Worm (Caenorhabditis elegans) whole organism, early embryonic: ENCODE results near the gene ubq-1.

Source experiments
- B0310.2 ChIP-seq: sonication (generic microtip); optimal IDR thresholded peaks from 2 replicates; lab custom pipeline; 2016; ENCODE audit warnings: mild to moderate bottlenecking, missing genetic modification characterization, missing compliant biosample characterization
- F13C5.2 ChIP-seq: sonication (generic microtip); optimal IDR thresholded peaks from 2 replicates; lab custom pipeline; 2017; ENCODE audit warnings: mild to moderate bottlenecking, missing genetic modification characterization, inconsistent platforms, missing compliant biosample characterization
- aly-1 ChIP-seq: sonication (generic microtip); optimal IDR thresholded peaks from 2 replicates; lab custom pipeline; 2016; ENCODE audit warnings: missing genetic modification characterization, missing compliant biosample characterization
- ama-1 ChIP-seq: fragments of 150-350 bp; optimal IDR thresholded peaks from 2 replicates; lab custom pipeline; 2014
- ceh-13 ChIP-seq: fragments of 200-800 bp; sonication (Bioruptor generic); optimal IDR thresholded peaks from 2 replicates; lab custom pipeline; 2018; ENCODE audit warnings: mild to moderate bottlenecking, missing genetic modification characterization, missing compliant biosample characterization
- ceh-36 ChIP-seq: sonication (generic microtip); optimal IDR thresholded peaks from 2 replicates; lab custom pipeline; 2016; ENCODE audit warnings: missing genetic modification characterization, inconsistent platforms, missing compliant biosample characterization
- ets-7 ChIP-seq: sonication (generic microtip); optimal IDR thresholded peaks from 2 replicates; lab custom pipeline; 2016; ENCODE audit warnings: missing genotype, missing genetic modification characterization, missing compliant biosample characterization
- flt-1 ChIP-seq: fragments of 200-800 bp; sonication (Bioruptor generic); IDR thresholded peaks from 2 replicates; pipeline ENCODE4 v1.3.6; 2022; ENCODE audit warnings: missing genetic modification characterization, missing compliant biosample characterization
- hmbx-1 ChIP-seq: sonication (generic microtip); optimal IDR thresholded peaks from 2 replicates; lab custom pipeline; 2016; ENCODE audit warnings: mild to moderate bottlenecking, missing genetic modification characterization, missing compliant biosample characterization
- hmg-4 ChIP-seq: fragments of 200-800 bp; sonication (Bioruptor generic); optimal IDR thresholded peaks from 2 replicates; lab custom pipeline; 2018; ENCODE audit warnings: mild to moderate bottlenecking, missing genetic modification characterization, missing compliant biosample characterization
- hnd-1 ChIP-seq: sonication (generic microtip); optimal IDR thresholded peaks from 2 replicates; lab custom pipeline; 2016; ENCODE audit warnings: missing genetic modification characterization, missing compliant biosample characterization
- pes-1 ChIP-seq: fragments of 200-800 bp; sonication (Bioruptor generic); IDR thresholded peaks from 2 replicates; pipeline ENCODE4 v1.3.6; 2022; ENCODE audit warnings: missing genetic modification reagents, missing genetic modification characterization, missing compliant biosample characterization
- scrt-1 ChIP-seq: fragments of 200-800 bp; sonication (Bioruptor generic); IDR thresholded peaks from 2 replicates; pipeline ENCODE4 v1.3.6; 2022; ENCODE audit warnings: missing genetic modification characterization, missing compliant biosample characterization
- sea-1 ChIP-seq: fragments of 200-800 bp; sonication (Bioruptor generic); conservative IDR thresholded peaks from 2 replicates; pipeline ENCODE4 v1.3.6; 2022; ENCODE audit warnings: missing genetic modification characterization, missing compliant biosample characterization
- tbx-11 ChIP-seq: fragments of 200-800 bp; sonication (Bioruptor generic); IDR thresholded peaks from 2 replicates; pipeline ENCODE4 v1.3.6; 2022; ENCODE audit warnings: missing genetic modification characterization, missing compliant biosample characterization
- tbx-37 ChIP-seq: fragments of 200-800 bp; sonication (Bioruptor generic); conservative IDR thresholded peaks from 2 replicates; pipeline ENCODE4 v1.3.6; 2022; ENCODE audit warnings: missing genetic modification reagents, missing genetic modification characterization, missing compliant biosample characterization
- tra-4 ChIP-seq: sonication (generic microtip); optimal IDR thresholded peaks from 2 replicates; lab custom pipeline; 2017; ENCODE audit warnings: missing genetic modification characterization, missing compliant biosample characterization

ubq-1 gene

DNA sequence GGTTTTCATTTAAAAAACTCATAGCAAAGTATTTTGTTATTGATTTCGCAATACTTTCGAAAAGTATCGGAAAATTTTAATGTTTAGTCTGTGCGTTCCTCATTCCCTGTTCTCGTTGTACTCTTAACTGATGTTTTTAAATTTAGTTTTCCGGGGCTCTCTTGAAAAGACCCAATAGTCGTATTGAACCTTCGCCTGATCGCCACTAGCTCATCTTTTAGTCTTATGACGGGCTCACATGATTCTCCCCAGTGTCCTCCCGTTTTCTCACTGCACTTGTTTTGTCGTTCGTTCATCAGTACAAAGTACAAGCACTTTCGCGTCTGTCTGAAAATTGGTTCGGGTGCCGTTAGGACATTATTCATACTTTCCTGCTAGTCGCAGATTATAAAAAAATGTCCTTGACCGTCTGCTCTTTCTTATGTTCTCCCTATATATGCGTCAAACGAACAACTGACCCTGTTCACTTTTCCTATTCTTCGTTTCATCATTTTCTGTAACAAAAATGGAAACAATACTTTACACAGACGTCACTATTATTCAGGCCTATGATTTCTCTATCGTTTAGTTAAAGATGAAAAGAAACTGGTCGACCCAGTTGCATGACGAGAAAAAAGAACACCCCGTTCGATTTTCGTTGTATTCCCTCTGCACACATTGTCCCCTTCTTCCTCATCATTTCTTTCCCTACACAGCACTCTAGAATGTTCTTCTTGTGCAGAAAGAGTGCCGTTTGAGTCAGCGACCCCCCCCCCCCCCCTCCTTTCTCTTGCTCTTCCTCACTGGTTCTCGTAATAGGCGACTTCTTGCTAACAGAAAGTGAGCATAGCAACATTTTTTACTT is at the start of gene ubq-1:
Gene ubq-1, plus strand, starts transcription at position 802 of the 844 bp plus-strand sequence.
- peak; percentile 31; the same call in 1 of the 2 replicates for TF ChIP-seq flt-1
- no peak for TF ChIP-seq pes-1
- no peak for TF ChIP-seq tbx-37 (GFP tag; lab: Robert Waterston, UW)

DNA sequence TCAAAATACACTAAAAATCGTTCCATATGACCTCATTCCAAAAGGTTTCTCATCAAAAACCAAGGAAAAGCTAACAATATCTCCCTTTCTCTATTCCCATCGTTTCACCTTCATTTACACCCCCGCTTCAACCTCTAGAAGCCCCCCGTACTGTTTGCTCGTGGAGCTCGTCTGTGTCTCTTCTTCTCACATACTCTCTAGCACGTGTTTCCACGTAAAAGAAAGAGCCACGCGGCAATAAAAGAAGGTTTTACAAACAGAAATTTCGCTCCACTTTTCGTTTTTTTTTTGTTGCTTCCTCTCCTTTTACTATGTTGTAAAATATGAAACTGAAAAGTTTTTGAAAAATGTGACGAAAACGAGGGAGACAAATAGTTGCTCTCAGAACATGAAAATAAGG is 47.1 kb upstream of the ubq-1 start:
- TF ChIP-seq tbx-37 (GFP tag; lab: Robert Waterston, UW): no peak
- TF ChIP-seq tbx-11 (GFP tag; lab: Robert Waterston, UW): no peak
- TF ChIP-seq flt-1: no peak
- TF ChIP-seq tra-4 (tag; lab: Kevin White, UChicago): no peak
- TF ChIP-seq ceh-36: no peak
- no peak for TF ChIP-seq hnd-1 (tag; lab: Kevin White, UChicago)
- no peak for TF ChIP-seq hmg-4 (GFP tag; lab: Kevin White, UChicago)

ce11 chrIII:5895913-5896312 is 44.1 kb upstream of the ubq-1 start, which contains the start of gene pxl-1:
Gene pxl-1 (minus strand): TSS chrIII:5896013.
- TF ChIP-seq hnd-1 (tag; lab: Kevin White, UChicago) (no peak), F13C5.2 (tag; lab: Kevin White, UChicago) (no peak), flt-1 (no peak), ama-1 (lab: Kevin White, UChicago) (no peak), aly-1 (tag; lab: Kevin White, UChicago) (no peak), pes-1 (no peak), ceh-36 (no peak), hmg-4 (GFP tag; lab: Kevin White, UChicago) (no peak), tra-4 (tag; lab: Kevin White, UChicago) (no peak), sea-1 (GFP tag; lab: Robert Waterston, UW) (no peak), ceh-13 (GFP tag; lab: Kevin White, UChicago) (no peak), ets-7 (tag; lab: Kevin White, UChicago) (no peak), tbx-37 (GFP tag; lab: Robert Waterston, UW) (no peak), hmbx-1 (tag; lab: Kevin White, UChicago) (no peak), tbx-11 (GFP tag; lab: Robert Waterston, UW) (no peak), B0310.2 (tag; lab: Kevin White, UChicago) (no peak), scrt-1 (GFP tag; lab: Robert Waterston, UW) (no peak)

DNA sequence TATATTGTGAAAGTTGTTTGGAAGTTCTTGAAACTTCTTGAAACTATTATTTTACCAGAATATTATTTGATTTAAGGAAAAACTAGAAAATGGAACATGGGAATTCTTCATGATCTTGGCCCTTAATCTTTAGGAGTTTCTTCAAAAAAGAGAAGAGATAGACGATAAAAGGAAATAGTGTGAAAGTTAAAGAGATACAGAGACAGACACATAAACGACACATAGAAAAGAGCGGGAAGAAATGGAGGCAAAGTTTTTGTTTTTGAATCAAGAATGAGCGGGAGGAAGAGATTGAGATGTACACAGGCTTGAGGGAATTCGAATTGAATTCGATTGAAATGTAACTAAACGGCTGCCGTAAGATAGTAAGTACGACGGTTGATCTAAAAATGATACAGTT is 42.6 kb upstream of the ubq-1 start:
- TF ChIP-seq ceh-13 (GFP tag; lab: Kevin White, UChicago) (no peak), ama-1 (lab: Kevin White, UChicago) (no peak), tbx-37 (GFP tag; lab: Robert Waterston, UW) (no peak), hmg-4 (GFP tag; lab: Kevin White, UChicago) (no peak), tbx-11 (GFP tag; lab: Robert Waterston, UW) (no peak), pes-1 (no peak), hmbx-1 (tag; lab: Kevin White, UChicago) (no peak), sea-1 (GFP tag; lab: Robert Waterston, UW) (no peak), hnd-1 (tag; lab: Kevin White, UChicago) (no peak), ets-7 (tag; lab: Kevin White, UChicago) (no peak), aly-1 (tag; lab: Kevin White, UChicago) (no peak), flt-1 (no peak), ceh-36 (no peak), tra-4 (tag; lab: Kevin White, UChicago) (no peak), F13C5.2 (tag; lab: Kevin White, UChicago) (no peak), B0310.2 (tag; lab: Kevin White, UChicago) (no peak), scrt-1 (GFP tag; lab: Robert Waterston, UW) (no peak)

- no peak for TF ChIP-seq tbx-37 (GFP tag; lab: Robert Waterston, UW)
- TF ChIP-seq B0310.2 (tag; lab: Kevin White, UChicago): no peak
- no peak for TF ChIP-seq sea-1 (GFP tag; lab: Robert Waterston, UW)
- no peak for TF ChIP-seq pes-1
- no peak for TF ChIP-seq ets-7 (tag; lab: Kevin White, UChicago)
Observed at ce11 chrIII:5898631-5899030, 41.4 kb upstream of the ubq-1 start.

DNA sequence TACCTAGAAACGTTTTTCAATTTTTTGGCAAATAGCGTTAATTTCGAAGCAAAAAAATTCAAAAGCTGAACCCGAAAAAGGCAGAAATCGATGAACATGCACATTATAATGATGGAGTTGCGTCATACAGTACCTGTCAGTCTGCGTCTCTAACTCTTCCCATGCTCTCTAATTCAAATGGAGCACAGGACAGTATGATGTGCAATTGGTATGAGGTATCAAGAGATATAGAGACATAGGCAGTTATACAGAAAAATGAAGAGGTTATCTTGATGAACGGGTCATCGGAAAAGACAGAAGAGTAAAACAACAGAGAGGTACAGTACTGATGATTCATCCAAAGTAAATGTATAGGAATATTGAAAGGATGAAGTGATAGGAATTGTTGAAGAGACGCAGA is 39.3 kb upstream of the ubq-1 start:
- TF ChIP-seq F13C5.2 (tag; lab: Kevin White, UChicago) (no peak), scrt-1 (GFP tag; lab: Robert Waterston, UW) (no peak), hmbx-1 (tag; lab: Kevin White, UChicago) (no peak), flt-1 (no peak; the same call in 1 of the 2 replicates), ets-7 (tag; lab: Kevin White, UChicago) (no peak), ceh-36 (no peak), hnd-1 (tag; lab: Kevin White, UChicago) (no peak), B0310.2 (tag; lab: Kevin White, UChicago) (no peak)

- TF ChIP-seq tbx-11 (GFP tag; lab: Robert Waterston, UW): no peak
- TF ChIP-seq hmg-4 (GFP tag; lab: Kevin White, UChicago): no peak
Observed at ce11 chrIII:5902558-5902957, 37.5 kb upstream of the ubq-1 start.

ce11 chrIII:5906059-5906458 is 34.0 kb upstream of the ubq-1 start, which contains the start of gene dpff-1:
Gene dpff-1 (minus strand): TSS chrIII:5906346.
- TF ChIP-seq F13C5.2 (tag; lab: Kevin White, UChicago) (peak; percentile 23), B0310.2 (tag; lab: Kevin White, UChicago) (no peak)
